Worm (Caenorhabditis elegans): ENCODE results near the gene Y37E11B.6.

Gene Y37E11B.6

DNA sequence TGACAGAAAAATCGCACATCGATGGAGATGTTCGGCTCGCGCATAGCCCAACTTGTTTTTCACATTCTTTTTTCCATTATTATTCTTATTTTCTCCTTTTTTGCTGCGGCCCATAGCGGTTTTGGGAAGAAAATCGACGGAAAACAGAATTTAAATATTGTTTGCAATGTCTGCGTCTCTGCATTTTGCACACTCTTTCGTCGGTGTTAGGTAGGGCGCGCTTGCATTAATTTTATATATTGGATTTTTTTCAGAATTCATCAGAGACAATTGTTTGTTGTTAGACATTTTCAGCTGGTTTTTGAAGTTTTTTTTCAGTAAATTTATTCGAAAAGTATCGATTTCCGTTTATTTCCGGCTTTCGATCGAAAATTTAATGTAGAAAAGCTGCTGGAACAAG is at the start of gene Y37E11B.6:
Y37E11B.6 (minus strand) TSS at position 181 of the 400 bp plus-strand sequence.
- no peak for TF ChIP-seq unc-62 (GFP tag; optimal IDR thresholded peaks at IDR 0.05)

DNA sequence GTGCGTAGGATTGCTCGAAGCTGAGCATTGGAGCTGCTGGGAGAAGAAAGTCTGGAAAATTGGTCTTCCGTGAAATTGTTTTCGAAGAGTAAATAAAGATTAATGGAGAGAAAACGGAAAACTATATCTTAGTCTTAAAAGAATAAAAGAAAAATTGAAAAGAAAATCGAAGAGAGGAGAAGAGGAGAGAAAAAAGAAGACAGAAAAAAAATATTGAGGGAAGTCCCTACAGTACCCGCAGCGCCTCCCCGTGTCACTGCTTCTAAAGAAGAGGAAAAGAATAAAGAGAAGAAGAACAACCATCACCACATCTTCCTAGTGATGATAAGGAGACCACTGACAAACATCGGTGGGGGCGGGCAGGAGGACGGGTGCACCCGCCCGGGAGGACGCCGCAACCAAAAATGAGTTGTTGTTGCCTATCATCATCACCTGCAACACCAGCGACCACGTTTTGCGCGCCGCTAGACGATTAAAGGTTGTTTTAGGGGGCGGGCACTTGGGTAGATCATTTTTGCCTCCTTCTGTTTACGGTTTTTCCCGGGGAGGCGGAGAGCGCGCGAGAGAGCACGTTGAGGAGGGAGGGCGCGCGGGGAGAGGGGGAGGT is 49.6 kb upstream of the Y37E11B.6 start, which contains the start of gene CC8.2:
CC8.2 (minus strand) TSS at position 51 of the 607 bp plus-strand sequence.
- TF ChIP-seq unc-62 (GFP tag; optimal IDR thresholded peaks at IDR 0.05): no peak

DNA sequence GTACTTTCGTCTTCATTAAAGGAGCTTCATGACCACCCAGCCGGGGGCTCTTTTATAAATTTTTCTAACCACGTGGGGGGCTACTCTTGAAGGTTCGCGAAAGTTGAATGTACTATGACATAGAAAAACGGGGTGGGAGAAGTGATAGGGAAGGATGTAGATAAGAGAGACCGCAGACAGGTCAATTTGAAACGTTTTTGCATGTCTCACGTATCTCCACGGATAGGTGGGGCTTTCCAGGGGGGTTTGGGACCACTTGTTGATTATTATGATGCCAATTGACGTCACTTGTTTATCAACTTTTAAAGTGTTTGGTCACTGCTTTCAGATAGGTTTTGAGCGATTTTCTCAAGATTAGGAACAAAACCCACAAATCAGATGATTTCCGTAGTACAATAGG is 48.4 kb upstream of the Y37E11B.6 start:
- TF ChIP-seq unc-62 (GFP tag; optimal IDR thresholded peaks at IDR 0.05): no peak

DNA sequence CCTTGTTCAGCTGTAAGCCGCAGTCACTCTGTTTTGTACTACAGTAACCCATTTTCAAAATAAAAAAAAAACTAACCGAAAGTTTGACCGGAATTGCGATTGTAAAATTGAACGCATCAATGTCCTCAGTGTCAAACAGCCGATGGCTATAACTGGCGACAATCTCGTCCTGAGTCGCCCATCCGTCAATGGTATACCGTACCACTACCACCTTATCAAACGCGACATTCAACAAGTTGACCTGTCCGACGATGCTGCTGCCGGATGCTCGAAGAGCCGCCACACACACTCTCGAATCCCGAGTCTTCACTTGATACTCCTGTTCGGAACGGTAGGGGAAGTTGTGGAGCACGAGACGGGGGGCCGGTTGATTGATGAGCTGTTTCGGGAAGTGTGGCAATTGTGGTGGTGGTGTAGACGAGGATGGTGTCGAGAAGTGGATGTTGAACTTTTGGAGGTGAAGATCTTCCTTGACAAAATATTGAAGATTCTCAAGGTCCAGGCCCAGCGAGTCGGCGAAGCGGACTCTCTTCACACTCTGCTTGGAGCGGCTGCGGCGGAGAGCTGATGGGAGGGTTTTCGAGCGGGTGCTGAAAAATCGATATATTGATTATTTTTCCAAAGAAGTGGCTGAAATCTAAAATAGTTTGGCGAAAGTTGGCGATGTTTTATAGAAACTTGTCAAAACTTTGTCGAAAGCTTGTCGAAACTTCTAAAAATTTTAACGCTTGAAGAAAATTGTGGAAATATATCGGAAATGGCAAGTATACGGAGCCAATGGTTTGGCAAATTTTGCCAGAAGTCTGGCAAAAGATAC is 47.4 kb upstream of the Y37E11B.6 start:
- TF ChIP-seq unc-62 (GFP tag; optimal IDR thresholded peaks at IDR 0.05): no peak

DNA sequence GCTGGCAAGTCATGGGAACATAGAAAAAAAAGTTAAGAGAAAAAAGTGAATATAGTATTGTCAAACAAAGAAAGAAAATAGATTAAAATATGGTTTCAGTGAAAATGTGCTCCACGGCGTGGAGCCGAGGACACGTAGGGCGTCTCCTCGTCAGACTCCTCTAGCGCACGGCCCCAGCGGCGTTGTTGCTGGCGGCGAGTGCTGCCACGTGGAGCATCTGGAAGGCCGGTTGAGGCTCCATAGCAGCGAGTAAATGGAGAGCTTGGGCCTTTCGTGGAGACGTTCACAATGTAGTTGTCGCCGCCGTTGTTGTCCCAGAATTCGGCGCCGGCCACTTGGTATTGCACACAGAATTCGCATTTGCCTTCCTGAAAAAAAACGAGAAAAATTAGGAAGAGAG is 46.4 kb upstream of the Y37E11B.6 start:
- TF ChIP-seq unc-62 (GFP tag; optimal IDR thresholded peaks at IDR 0.05): no peak

DNA sequence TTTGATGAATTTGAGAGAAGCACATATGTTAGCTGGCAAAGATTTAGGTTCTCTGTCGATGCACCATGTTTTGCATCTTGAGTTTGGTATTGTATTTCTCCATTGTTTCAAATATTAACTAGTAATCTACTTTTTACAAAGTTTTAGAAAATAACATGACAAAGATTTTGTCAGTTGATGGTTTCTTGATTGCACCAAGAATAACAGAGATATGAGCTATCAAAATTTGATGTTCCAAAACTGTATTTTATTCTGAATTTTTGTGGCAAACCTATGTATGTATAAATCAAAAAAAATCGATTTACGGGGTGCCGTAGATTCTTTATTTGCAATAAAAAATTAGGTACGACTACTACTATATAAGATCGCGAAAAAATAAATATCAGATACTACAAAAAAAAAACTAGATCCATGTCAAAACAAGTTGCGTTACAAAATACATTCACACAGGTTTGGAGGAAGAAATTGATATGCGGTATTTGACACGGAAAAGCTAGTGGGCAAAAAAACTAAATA is 45.8 kb upstream of the Y37E11B.6 start:
- no peak for TF ChIP-seq unc-62 (GFP tag; optimal IDR thresholded peaks at IDR 0.05)

DNA sequence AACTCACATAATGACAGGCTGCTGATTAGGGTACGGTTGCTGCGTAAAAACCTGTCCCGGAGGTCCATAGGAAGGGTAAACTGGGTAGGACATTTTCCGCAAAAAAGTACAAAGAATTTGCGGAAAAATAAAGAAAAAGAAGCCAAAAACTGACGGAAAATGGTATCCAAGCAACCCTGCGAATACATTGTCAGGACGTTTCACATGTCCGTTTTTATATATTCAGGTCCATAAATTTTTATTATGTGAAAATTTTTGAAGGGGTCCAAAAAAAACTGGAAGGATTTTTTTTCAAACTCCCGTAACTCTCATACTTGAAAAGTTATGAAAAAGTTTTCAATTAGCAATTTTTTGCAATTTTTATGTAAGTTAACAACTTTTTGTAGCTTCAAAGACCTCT is 43.1 kb upstream of the Y37E11B.6 start, which contains the start of gene CC8.3:
CC8.3 (minus strand) TSS at position 101 of the 400 bp plus-strand sequence.
- no peak for TF ChIP-seq unc-62 (GFP tag; optimal IDR thresholded peaks at IDR 0.05)

DNA sequence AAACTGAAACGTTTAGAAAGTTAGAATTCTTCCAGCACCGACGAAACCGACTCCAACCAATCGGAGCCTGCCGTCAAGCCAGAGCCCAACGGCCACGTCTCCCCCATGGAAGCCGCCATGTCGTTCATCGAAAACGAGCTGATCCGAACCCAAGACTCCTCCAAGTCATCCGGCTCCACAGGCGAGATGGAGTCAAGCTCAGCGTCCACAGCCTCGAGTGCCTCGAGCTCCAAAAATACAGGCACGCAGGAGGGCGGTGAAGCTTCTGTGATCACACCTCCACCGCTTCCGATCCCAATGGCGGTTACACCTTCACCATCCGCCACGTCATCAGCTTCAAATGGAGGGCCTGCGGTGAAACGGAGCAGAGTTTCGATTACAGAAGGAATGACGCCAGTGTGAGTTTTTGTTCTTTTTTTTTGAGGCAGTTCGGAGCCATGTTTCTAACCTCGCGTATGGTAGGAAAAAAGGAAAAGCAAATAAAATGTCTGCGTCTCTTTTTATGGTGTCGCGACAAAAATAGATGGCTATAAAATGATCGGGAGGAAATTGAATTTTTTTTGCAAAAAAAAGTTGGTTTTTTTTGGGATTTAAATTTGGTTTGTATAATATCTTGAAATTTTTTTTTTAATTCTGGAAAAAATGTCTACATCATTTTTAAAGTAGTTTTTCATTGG is 39.3 kb upstream of the Y37E11B.6 start:
- no peak for TF ChIP-seq unc-62 (GFP tag; optimal IDR thresholded peaks at IDR 0.05)

DNA sequence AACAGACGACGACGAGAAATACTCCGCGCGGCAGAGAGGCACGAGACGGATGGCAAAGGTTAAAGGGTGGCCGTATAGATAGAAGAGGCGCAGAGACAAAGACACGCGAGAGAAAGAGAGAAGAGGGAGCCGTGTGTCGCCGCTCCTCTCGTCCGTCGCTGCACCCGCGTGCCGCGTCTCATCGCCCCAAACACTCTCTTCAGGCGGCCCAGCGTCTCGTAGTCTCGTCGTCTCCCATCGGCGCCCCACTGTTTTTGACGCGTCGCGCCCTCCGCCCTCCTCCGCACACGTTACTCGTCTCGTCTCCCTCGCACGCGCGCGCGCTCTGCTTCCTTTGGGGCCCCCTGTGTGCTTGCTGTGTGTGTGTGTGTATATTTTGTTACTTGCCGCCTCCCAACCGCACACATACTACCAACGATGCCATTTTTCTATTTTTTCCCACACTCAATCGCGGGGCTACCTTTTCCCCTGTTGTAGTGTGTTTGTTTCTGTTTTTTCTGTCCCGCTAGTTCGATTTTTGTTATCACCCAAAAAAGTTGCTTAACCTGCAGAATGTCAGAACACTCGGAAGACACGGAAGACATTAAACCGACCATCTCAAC is 37.5 kb upstream of the Y37E11B.6 start, which contains the start of gene madf-9:
madf-9 (plus strand) TSS at position 552 of the 602 bp plus-strand sequence.
- TF ChIP-seq unc-62 (GFP tag; optimal IDR thresholded peaks at IDR 0.05): no peak

DNA sequence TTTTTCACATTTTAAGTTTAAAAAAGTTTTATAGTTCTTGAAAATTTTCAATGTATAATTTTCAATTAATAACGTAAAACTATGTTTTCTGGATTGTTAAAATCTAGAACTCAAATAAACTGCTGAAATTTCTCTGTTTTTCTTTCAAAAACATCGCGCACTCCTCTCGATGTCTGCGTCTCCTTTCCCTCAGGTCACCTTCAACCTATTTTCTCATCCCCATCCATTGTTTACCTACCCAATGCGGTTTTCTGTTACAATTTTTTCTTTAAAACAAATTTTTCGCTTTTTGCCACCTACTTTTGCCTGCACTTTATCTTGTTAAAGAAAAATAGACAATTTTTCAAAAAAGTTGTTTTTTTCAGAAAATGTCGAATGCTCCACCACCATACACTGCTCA is 34.1 kb upstream of the Y37E11B.6 start, which contains the start of gene ZC416.2:
ZC416.2 (plus strand) TSS at position 366 of the 400 bp plus-strand sequence.
- no peak for TF ChIP-seq unc-62 (GFP tag; optimal IDR thresholded peaks at IDR 0.05)

DNA sequence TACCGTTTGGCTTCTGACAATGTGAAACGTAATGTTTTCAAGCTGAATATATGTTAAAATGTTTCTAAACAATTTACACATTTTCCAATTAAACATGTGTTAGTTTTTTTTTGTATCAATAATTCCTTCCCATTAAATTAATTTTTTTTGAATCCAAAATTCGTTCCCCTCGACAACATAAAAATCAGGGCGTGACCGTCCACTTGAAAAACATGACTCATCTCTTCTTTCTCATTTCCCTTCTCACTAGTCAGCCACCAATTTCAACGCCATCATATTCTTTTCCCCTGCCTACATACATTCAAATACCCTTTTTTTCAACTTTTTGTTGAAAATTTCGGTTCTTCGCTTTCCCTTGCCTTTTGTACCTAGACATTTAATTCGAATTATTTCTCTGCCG is 33.4 kb upstream of the Y37E11B.6 start:
- TF ChIP-seq unc-62 (GFP tag; optimal IDR thresholded peaks at IDR 0.05): no peak

DNA sequence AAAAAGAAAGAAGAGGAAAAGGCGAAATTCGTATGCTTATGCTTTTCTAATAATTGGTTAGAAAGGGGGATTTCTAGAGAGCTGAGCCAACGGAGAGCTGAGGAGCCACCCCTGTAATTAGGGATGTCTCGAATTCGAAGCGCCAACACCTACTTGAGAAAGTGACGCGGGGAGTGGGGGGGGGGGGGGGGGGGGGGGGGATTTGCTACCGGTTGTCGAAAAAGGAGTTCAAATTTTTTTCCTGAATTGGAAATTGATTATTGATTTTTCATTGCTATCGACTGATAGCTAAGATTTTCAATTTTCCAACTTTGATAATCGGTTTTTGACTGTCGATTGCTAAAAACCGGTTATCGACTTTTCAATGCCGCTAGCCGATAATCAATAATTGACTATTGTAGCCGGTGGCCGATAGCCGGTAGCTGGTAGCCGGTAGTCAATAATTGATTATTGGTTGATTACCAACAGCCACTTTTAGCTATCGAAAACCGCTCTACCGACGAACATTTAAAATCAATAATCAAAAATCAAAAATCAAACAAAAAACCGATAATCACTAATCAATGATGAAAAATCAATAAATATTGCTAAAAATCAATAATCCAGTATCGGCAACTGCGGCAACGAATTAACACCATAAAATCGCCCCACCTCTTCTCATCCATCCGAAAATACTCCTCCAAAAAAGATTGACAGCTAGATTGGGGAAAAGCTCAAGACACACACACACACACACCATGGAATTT is 30.0 kb upstream of the Y37E11B.6 start:
- no peak for TF ChIP-seq unc-62 (GFP tag; optimal IDR thresholded peaks at IDR 0.05)

DNA sequence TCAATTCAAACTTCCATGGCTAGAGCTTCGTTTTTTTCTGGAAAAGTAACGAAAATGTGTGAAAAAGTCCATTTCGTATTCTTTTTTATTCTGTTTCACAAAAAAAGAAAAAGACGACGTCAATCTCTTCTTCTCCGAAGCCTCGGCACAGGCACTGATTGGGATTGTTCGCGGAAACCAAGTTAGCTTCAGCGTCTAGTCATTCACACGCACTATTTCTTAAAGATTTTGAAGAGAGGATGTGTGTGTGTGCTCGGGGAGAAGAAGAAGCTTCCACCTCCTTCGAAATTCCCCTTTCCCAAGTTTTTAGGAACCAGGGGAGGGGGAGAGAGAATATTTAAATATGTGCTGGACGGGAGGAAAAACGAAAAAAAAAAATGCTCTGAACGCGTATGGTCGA is 27.3 kb upstream of the Y37E11B.6 start:
- TF ChIP-seq unc-62 (GFP tag; optimal IDR thresholded peaks at IDR 0.05): no peak

DNA sequence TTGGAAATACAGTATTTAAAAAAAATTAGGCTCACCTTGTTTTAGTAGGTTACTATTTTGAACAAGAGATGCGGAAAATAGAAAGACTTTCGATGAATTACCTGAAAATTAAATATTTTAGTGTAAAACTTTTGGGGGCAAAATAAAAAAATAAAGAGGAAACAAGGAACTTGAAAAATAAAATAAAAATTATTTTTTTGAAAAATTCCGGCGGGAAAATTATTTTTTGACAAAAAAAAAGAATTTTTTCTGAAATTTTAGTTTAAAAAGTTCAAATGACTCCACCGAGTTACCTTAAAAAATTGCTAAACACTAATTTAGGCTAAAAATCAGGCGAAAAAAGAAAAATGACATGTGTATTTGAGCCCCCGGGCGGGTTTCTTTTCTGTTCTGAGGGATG is 25.5 kb upstream of the Y37E11B.6 start, which contains the start of the genes cha-1 and unc-17:
cha-1 (minus strand) TSS at position 101 of the 400 bp plus-strand sequence.
unc-17 (minus strand) TSS at position 103 of the 400 bp plus-strand sequence.
- TF ChIP-seq unc-62 (GFP tag; optimal IDR thresholded peaks at IDR 0.05): no peak
